Fruit fly (Drosophila melanogaster): ENCODE measurements around the gene U2af38.

Gene U2af38

DNA sequence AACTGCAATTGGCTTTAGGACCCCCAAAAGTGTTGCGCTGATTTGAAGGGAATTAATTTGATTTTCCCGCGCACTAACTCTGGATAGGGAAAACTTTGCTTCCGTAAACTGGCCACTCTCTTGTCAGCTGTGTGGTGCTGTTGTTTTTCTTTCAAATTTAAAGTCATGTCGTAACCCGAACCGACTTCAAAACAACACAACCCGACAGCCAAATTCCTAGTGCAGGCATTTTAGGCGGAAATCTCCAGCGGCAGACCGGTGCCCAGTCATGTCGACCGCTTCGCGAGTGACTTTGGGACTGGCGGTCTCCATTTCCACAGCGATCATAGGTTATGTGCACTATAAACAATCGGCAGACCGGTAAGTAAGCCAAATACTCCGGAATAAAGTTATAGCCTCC lies 2.2 kb downstream of the U2af38 start, which contains the start of gene CG11562:
Gene CG11562 (plus strand): TSS at position 119 of the 400 bp plus-strand sequence.
- TF ChIP-seq Myc (optimal IDR thresholded peaks at IDR 0.05) (no peak), ey (GFP tag; optimal IDR thresholded peaks at IDR 0.05) (no peak), tai (GFP tag; optimal IDR thresholded peaks at IDR 0.05) (no peak), Hnf4 (GFP tag; optimal IDR thresholded peaks at IDR 0.05) (no peak), br (GFP tag; optimal IDR thresholded peaks at IDR 0.05) (no peak), h (GFP tag; optimal IDR thresholded peaks at IDR 0.05) (no peak)

DNA sequence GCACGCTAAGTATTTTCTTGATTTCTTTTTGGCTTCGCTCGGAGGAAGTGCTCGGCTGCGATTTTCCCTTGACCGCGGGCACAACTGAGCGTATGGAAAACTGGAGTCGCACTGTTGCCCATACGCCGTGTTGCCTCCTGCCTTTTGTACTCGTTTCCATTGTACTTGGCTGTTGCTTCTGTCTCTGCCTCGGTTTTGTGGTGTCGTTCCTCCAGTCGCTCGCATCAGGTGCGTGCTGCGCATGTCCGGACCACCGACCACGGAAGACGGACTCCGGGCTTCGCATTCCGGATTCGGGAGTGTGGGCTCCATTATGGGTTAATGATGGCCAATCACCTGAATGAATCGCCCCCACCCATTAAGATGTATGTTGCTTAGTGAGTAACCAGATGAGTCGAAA lies 2.8 kb downstream of the U2af38 start, which contains the start of gene CG3625:
Gene CG3625 (minus strand): TSS at position 139 of the 400 bp plus-strand sequence.
- TF ChIP-seq HLH106 (tag; optimal IDR thresholded peaks at IDR 0.05) (no peak), dl (GFP tag; optimal IDR thresholded peaks at IDR 0.05; ENCODE audit: insufficient read depth in 1 of 2, partially characterized antibody in 2 of 2) (no peak), dsf (GFP tag; optimal IDR thresholded peaks at IDR 0.05; ENCODE audit: borderline replicate concordance) (no peak), sage (GFP tag; optimal IDR thresholded peaks at IDR 0.05) (no peak), jim (GFP tag; optimal IDR thresholded peaks at IDR 0.05) (no peak), brk (GFP tag; optimal IDR thresholded peaks at IDR 0.05) (no peak), Sp1 (GFP tag; optimal IDR thresholded peaks at IDR 0.05) (no peak), sv (GFP tag; optimal IDR thresholded peaks at IDR 0.05) (no peak), CG9705 (GFP tag; optimal IDR thresholded peaks at IDR 0.05) (no peak), Myc (optimal IDR thresholded peaks at IDR 0.05) (no peak)

DNA sequence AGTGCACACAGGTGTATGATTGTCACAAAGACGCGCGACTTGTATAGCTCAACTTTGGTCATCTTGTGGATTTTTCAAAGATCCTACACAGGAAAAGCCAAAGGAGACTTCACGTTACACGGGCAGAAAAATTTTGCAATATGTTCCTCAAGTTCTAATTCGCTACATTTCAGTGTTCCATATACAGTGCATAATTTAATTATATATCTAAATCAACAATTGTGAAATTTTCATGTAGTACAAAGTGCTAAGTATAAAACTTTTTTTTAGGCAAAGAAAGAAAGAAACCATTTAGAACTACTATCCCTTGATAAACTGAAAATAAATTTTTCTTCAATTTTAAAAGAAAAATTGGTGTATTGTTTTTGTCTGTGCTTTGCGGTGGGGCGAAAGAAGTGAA lies 3.5 kb downstream of the U2af38 start:
- TF ChIP-seq Mio (GFP tag; optimal IDR thresholded peaks at IDR 0.05), result no peak
- TF ChIP-seq foxo (GFP tag; optimal IDR thresholded peaks at IDR 0.05), result no peak
- no peak for TF ChIP-seq Hr83 (GFP tag; optimal IDR thresholded peaks at IDR 0.05; ENCODE audit: poor library complexity, severe bottlenecking)
- no peak for TF ChIP-seq Dfd (GFP tag; optimal IDR thresholded peaks at IDR 0.05)
- no peak for TF ChIP-seq dmrt93B (GFP tag; optimal IDR thresholded peaks at IDR 0.05)
- TF ChIP-seq Vsx2 (GFP tag; optimal IDR thresholded peaks at IDR 0.05; ENCODE audit: partially characterized antibody), result no peak
- TF ChIP-seq psq (GFP tag; optimal IDR thresholded peaks at IDR 0.05), result no peak
- no peak for TF ChIP-seq Jra (GFP tag; optimal IDR thresholded peaks at IDR 0.05)
- no peak for TF ChIP-seq CrebA (GFP tag; optimal IDR thresholded peaks at IDR 0.05; ENCODE audit: borderline replicate concordance)
- no peak for TF ChIP-seq GATAd (GFP tag; optimal IDR thresholded peaks at IDR 0.05)
- TF ChIP-seq Rel (GFP tag; optimal IDR thresholded peaks at IDR 0.05), result no peak
- no peak for TF ChIP-seq Rel (tag; optimal IDR thresholded peaks at IDR 0.05)
- TF ChIP-seq Abd-B (GFP tag; optimal IDR thresholded peaks at IDR 0.05), result no peak
- no peak for TF ChIP-seq ey (GFP tag; optimal IDR thresholded peaks at IDR 0.05)
- TF ChIP-seq jim (GFP tag; optimal IDR thresholded peaks at IDR 0.05), result no peak
- no peak for TF ChIP-seq sage (GFP tag; optimal IDR thresholded peaks at IDR 0.05)

DNA sequence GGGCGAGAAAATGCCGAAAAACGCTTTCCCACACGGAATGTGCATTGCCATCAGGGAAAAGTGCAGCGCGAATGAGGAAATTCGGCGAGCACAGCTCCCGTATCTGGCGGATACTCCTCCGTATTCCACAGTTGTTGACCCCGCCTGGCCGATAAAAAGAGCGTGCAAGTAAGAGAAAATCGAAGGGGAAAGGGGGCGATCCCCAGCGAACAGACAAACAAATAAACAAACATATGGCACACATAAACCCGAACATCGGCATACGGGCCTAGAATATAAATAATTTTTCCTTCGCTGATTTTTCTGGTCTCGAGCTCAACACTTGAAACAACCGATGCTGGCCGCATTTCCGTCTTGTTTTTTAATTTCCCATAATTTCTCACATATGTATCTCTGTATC lies 4.1 kb downstream of the U2af38 start:
- TF ChIP-seq N (GFP tag; optimal IDR thresholded peaks at IDR 0.05) (no peak), woc (GFP tag; optimal IDR thresholded peaks at IDR 0.05) (no peak), Hnf4 (GFP tag; optimal IDR thresholded peaks at IDR 0.05) (no peak), Dfd (GFP tag; optimal IDR thresholded peaks at IDR 0.05) (no peak), CG9705 (GFP tag; optimal IDR thresholded peaks at IDR 0.05) (no peak), lola (GFP tag; optimal IDR thresholded peaks at IDR 0.05) (no peak), brk (GFP tag; optimal IDR thresholded peaks at IDR 0.05) (no peak), foxo (GFP tag; optimal IDR thresholded peaks at IDR 0.05) (no peak), psq (GFP tag; optimal IDR thresholded peaks at IDR 0.05) (no peak), Mio (GFP tag; optimal IDR thresholded peaks at IDR 0.05) (no peak), dl (GFP tag; optimal IDR thresholded peaks at IDR 0.05; ENCODE audit: insufficient read depth in 1 of 2, partially characterized antibody in 2 of 2) (no peak), sv (GFP tag; optimal IDR thresholded peaks at IDR 0.05) (no peak), Rel (GFP tag; optimal IDR thresholded peaks at IDR 0.05) (no peak), Rel (tag; optimal IDR thresholded peaks at IDR 0.05) (no peak), Sp1 (GFP tag; optimal IDR thresholded peaks at IDR 0.05) (no peak), dsf (GFP tag; optimal IDR thresholded peaks at IDR 0.05; ENCODE audit: borderline replicate concordance) (no peak), sage (GFP tag; optimal IDR thresholded peaks at IDR 0.05) (no peak), usp (GFP tag; optimal IDR thresholded peaks at IDR 0.05) (no peak), Jra (GFP tag; optimal IDR thresholded peaks at IDR 0.05) (no peak), h (GFP tag; optimal IDR thresholded peaks at IDR 0.05) (no peak), fru (GFP tag; optimal IDR thresholded peaks at IDR 0.05) (no peak)

Measured in whole organism, wandering third instar larva.